Worm (Caenorhabditis elegans): ENCODE results near the gene F29A7.6.

DNA sequence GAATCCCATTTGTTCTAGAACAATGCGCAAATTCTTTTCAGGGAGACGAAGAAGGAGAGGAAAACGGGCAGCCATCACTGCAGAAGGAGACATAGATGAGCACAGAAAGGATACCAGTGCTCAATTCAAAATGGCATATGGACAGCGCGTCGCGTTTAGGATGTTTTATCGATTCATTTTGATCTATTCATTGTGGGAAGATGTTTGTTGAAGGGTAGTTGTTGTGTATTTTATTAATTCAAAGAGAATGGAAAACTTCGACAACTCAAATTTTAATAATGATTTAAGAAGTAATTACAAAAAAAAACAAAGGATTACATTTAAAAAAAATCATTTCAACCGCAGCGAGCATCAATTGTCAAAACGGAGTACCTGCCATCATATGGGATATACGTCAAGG lies 19.8 kb upstream of the F29A7.6 start, which contains the start of gene sdz-10:
- TF ChIP-seq dpl-1 (GFP tag; optimal IDR thresholded peaks at IDR 0.05) (no peak), nfyb-1 (GFP tag; IDR thresholded peaks at IDR 0.05) (no peak)
